Worm (Caenorhabditis elegans): ENCODE data around the gene F56D6.9.

ce11 chrIV:3902955-3903354, 10.8 kb downstream of the F56D6.9 start, which contains the start of gene F56D6.6:
- TF ChIP-seq unc-39 (tag; optimal IDR thresholded peaks at IDR 0.05) (no peak), lin-13 (GFP tag; optimal IDR thresholded peaks at IDR 0.05) (no peak), gmeb-1 (tag; optimal IDR thresholded peaks at IDR 0.05) (no peak)
